Worm (Caenorhabditis elegans) whole organism, L1 larva: Measurements from ENCODE around the gene M05D6.9.

ENCODE experiments used
- Y116A8C.19 ChIP-seq: sonication (generic microtip); optimal IDR thresholded peaks from 2 replicates; lab custom pipeline; 2016; ENCODE audit warnings: missing compliant biosample characterization, missing genetic modification characterization, borderline replicate concordance
- aha-1 ChIP-seq: fragments of 150-350 bp; optimal IDR thresholded peaks from 2 replicates; lab custom pipeline; 2014; ENCODE audit warnings: missing biosample characterization, missing genetic modification characterization
- ama-1 ChIP-seq: fragments of 150-350 bp; optimal IDR thresholded peaks from 2 replicates; lab custom pipeline; 2014
- ceh-63 ChIP-seq: fragments of 200-800 bp; sonication (Bioruptor generic); optimal IDR thresholded peaks from 2 replicates; lab custom pipeline; 2018; ENCODE audit warnings: mild to moderate bottlenecking, missing genetic modification characterization, missing compliant biosample characterization
- ceh-82 ChIP-seq, 3 experiments: fragments of 150-350 bp in 1 of 3; sonication (generic microtip) in 2 of 3; optimal IDR thresholded peaks; 2 replicates each; lab custom pipeline; 2014 to 2017; ENCODE audit warnings: missing biosample characterization in 3 of 3, missing genetic modification characterization in 3 of 3
- ceh-90 ChIP-seq: sonication (generic microtip); optimal IDR thresholded peaks from 2 replicates; lab custom pipeline; 2016; ENCODE audit warnings: missing genetic modification characterization, missing compliant biosample characterization
- dpl-1 ChIP-seq, 3 experiments: fragments of 150-350 bp in 2 of 3; sonication (generic microtip) in 1 of 3; optimal IDR thresholded peaks; 2 replicates each; lab custom pipeline; 2014 to 2017; ENCODE audit warnings: missing biosample characterization in 3 of 3, missing genetic modification characterization in 3 of 3, missing genetic modification reagents in 3 of 3
- efl-1 ChIP-seq, 4 experiments: fragments of 150-350 bp; optimal IDR thresholded peaks in 3 of 4; peaks in 1 of 4; 1 replicate in 1 of 4; 2 replicates in 3 of 4; lab custom pipeline; 2014; ENCODE audit warnings: missing biosample characterization in 2 of 4, missing genetic modification characterization in 2 of 4, missing genetic modification reagents in 2 of 4
- egl-13 ChIP-seq: sonication (generic microtip); optimal IDR thresholded peaks from 2 replicates; lab custom pipeline; 2016; ENCODE audit warnings: missing genotype, missing genetic modification reagents, missing genetic modification characterization, missing compliant biosample characterization
- egl-27 ChIP-seq, 2 experiments: fragments of 150-350 bp in 1 of 2; sonication (generic microtip); optimal IDR thresholded peaks; 3 replicates each; lab custom pipeline; 2017 to 2018; ENCODE audit warnings: missing biosample characterization in 2 of 2, missing genetic modification characterization in 2 of 2, missing genetic modification reagents in 2 of 2
- elt-3 ChIP-seq, 6 experiments: fragments of 150-350 bp in 1 of 6; sonication (generic microtip); optimal IDR thresholded peaks; 2 replicates each; lab custom pipeline; 2017 to 2018; ENCODE audit warnings: missing biosample characterization in 6 of 6, missing genetic modification characterization in 6 of 6, inconsistent platforms in 1 of 6
- ets-5 ChIP-seq: fragments of 200-800 bp; sonication (Bioruptor generic); IDR thresholded peaks from 2 replicates; pipeline ENCODE4 v1.3.6; 2022; ENCODE audit warnings: missing genetic modification characterization, missing compliant biosample characterization
- fkh-10 ChIP-seq: sonication (generic microtip); optimal IDR thresholded peaks from 2 replicates; lab custom pipeline; 2017; ENCODE audit warnings: missing biosample characterization, missing genetic modification reagents, missing genetic modification characterization
- grh-1 ChIP-seq: fragments of 200-800 bp; sonication (Bioruptor generic); IDR thresholded peaks from 2 replicates; pipeline ENCODE4 v1.3.6; 2022; ENCODE audit warnings: missing genetic modification reagents, missing genetic modification characterization, missing compliant biosample characterization
- hpl-2 ChIP-seq: fragments of 150-350 bp; optimal IDR thresholded peaks from 2 replicates; lab custom pipeline; 2014; ENCODE audit warnings: missing biosample characterization, missing genetic modification reagents, missing genetic modification characterization
- irx-1 ChIP-seq: sonication (generic microtip); optimal IDR thresholded peaks from 2 replicates; lab custom pipeline; 2016; ENCODE audit warnings: missing genetic modification characterization, missing compliant biosample characterization
- lin-13 ChIP-seq: fragments of 150-350 bp; optimal IDR thresholded peaks from 2 replicates; lab custom pipeline; 2014; ENCODE audit warnings: missing biosample characterization, missing genetic modification reagents, missing genetic modification characterization
- lin-15B ChIP-seq: fragments of 150-350 bp; sonication (generic microtip); optimal IDR thresholded peaks from 3 replicates; lab custom pipeline; 2014; ENCODE audit warnings: missing biosample characterization, missing genetic modification characterization
- lsy-2 ChIP-seq, 2 experiments: fragments of 150-350 bp; optimal IDR thresholded peaks; 2 replicates each; lab custom pipeline; 2014; ENCODE audit warnings: missing biosample characterization in 2 of 2, missing genetic modification characterization in 2 of 2
- mab-9 ChIP-seq: fragments of 200-800 bp; sonication (Bioruptor generic); IDR thresholded peaks from 2 replicates; pipeline ENCODE4 v1.3.6; 2022; ENCODE audit warnings: missing genetic modification reagents, missing genetic modification characterization, missing compliant biosample characterization
- mdl-1 ChIP-seq, 2 experiments: fragments of 150-350 bp; optimal IDR thresholded peaks; 2 replicates each; lab custom pipeline; 2014 to 2017; ENCODE audit warnings: missing biosample characterization in 2 of 2, missing genetic modification characterization in 2 of 2, inconsistent platforms in 1 of 2
- mef-2 ChIP-seq: fragments of 150-350 bp; optimal IDR thresholded peaks from 2 replicates; lab custom pipeline; 2014; ENCODE audit warnings: missing biosample characterization, missing genetic modification characterization
- mep-1 ChIP-seq: fragments of 150-350 bp; optimal IDR thresholded peaks from 2 replicates; lab custom pipeline; 2014; ENCODE audit warnings: missing biosample characterization, missing genetic modification characterization
- pax-3 ChIP-seq: fragments of 200-800 bp; sonication (Bioruptor generic); optimal IDR thresholded peaks from 2 replicates; lab custom pipeline; 2018; ENCODE audit warnings: mild to moderate bottlenecking, missing genetic modification characterization, moderate library complexity, missing compliant biosample characterization
- skn-1 ChIP-seq: fragments of 150-350 bp; optimal IDR thresholded peaks from 2 replicates; lab custom pipeline; 2014; ENCODE audit warnings: missing biosample characterization, missing genetic modification characterization
- snu-23 ChIP-seq: sonication (generic microtip); optimal IDR thresholded peaks from 2 replicates; lab custom pipeline; 2016; ENCODE audit warnings: missing genetic modification characterization, missing compliant biosample characterization
- sox-4 ChIP-seq: sonication (generic microtip); optimal IDR thresholded peaks from 2 replicates; lab custom pipeline; 2016; ENCODE audit warnings: missing genetic modification characterization, missing compliant biosample characterization
- swsn-7 ChIP-seq: sonication (generic microtip); optimal IDR thresholded peaks from 2 replicates; lab custom pipeline; 2016; ENCODE audit warnings: missing genetic modification characterization, missing compliant biosample characterization
- tbx-2 ChIP-seq: sonication (generic microtip); optimal IDR thresholded peaks from 2 replicates; lab custom pipeline; 2016; ENCODE audit warnings: missing genetic modification characterization, missing compliant biosample characterization
- unc-62 ChIP-seq: fragments of 150-350 bp; optimal IDR thresholded peaks from 2 replicates; lab custom pipeline; 2014; ENCODE audit warnings: missing biosample characterization, missing genetic modification reagents, missing genetic modification characterization
- unc-98 ChIP-seq: fragments of 200-800 bp; sonication (Bioruptor generic); IDR thresholded peaks from 2 replicates; pipeline ENCODE4 v1.3.6; 2022; ENCODE audit warnings: missing genetic modification characterization, missing compliant biosample characterization
- zip-4 ChIP-seq: fragments of 200-800 bp; sonication (Bioruptor generic); optimal IDR thresholded peaks from 2 replicates; lab custom pipeline; 2018; ENCODE audit warnings: mild to moderate bottlenecking, missing genetic modification characterization, moderate library complexity, missing compliant biosample characterization
- ztf-11 ChIP-seq, 2 experiments: sonication (generic microtip); optimal IDR thresholded peaks; 2 replicates each; lab custom pipeline; 2016 to 2017; ENCODE audit warnings: missing genetic modification characterization in 2 of 2, missing biosample characterization in 1 of 2, missing compliant biosample characterization in 1 of 2
- ztf-4 ChIP-seq: fragments of 150-350 bp; optimal IDR thresholded peaks from 2 replicates; lab custom pipeline; 2014; ENCODE audit warnings: missing biosample characterization, missing genetic modification characterization

The M05D6.9 gene

ce11 chrII:8464448-8464898 is 29.6 kb upstream of the M05D6.9 start, which contains the start of gene fars-3 (continued):
- TF ChIP-seq tbx-2 (no peak), swsn-7 (tag; lab: Kevin White, UChicago) (peak; percentile 8), mdl-1 (tag; optimal IDR thresholded peaks at IDR 0.05; lab: Kevin White, UChicago) (no peak), lin-15B (tag; lab: Kevin White, UChicago) (no peak), skn-1 (tag; lab: Kevin White, UChicago) (peak; percentile 25), dpl-1 (GFP tag; optimal IDR thresholded peaks at IDR 0.05; lab: Kevin White, UChicago) (peak in 1 of 3 experiments; percentile 52), snu-23 (peak; percentile 31), ama-1 (lab: Kevin White, UChicago) (peak; percentile 17)

ce11 chrII:8466874-8467273 is 27.2 kb upstream of the M05D6.9 start, which contains the start of gene F22B5.10:
Gene F22B5.10, plus strand, starts transcription at chrII:8467174.
- TF ChIP-seq pax-3 (no peak), lsy-2 (tag; optimal IDR thresholded peaks at IDR 0.05; lab: Kevin White, UChicago) (no peak)

ce11 chrII:8467809-8468208 is 26.3 kb upstream of the M05D6.9 start, which contains the start of gene M05D6.2:
Gene M05D6.2, plus strand, starts transcription at chrII:8468109.
- TF ChIP-seq efl-1 (optimal IDR thresholded peaks at IDR 0.05; lab: Kevin White, UChicago) (no peak), efl-1 (GFP tag; optimal IDR thresholded peaks at IDR 0.05 in 1 of 2; lab: Kevin White, UChicago) (peak in 1 of 2 experiments; percentile 17), ceh-90 (no peak)

- no peak for TF ChIP-seq zip-4 (GFP tag; lab: Kevin White, UChicago)
- no peak for TF ChIP-seq mab-9
- TF ChIP-seq lin-15B (tag; lab: Kevin White, UChicago): no peak
- TF ChIP-seq Y116A8C.19 (tag; lab: Kevin White, UChicago): no peak
- TF ChIP-seq egl-13 (tag; lab: Kevin White, UChicago): no peak
- no peak for TF ChIP-seq elt-3 (tag; optimal IDR thresholded peaks at IDR 0.05; lab: Kevin White, UChicago)
- TF ChIP-seq irx-1 (tag; lab: Kevin White, UChicago): no peak
- TF ChIP-seq sox-4 (tag; lab: Kevin White, UChicago): no peak
- TF ChIP-seq egl-27 (tag; optimal IDR thresholded peaks at IDR 0.05; lab: Kevin White, UChicago): no peak
- TF ChIP-seq snu-23: no peak
- no peak for TF ChIP-seq aha-1 (tag; lab: Kevin White, UChicago)
- TF ChIP-seq efl-1 (optimal IDR thresholded peaks at IDR 0.05; lab: Kevin White, UChicago): no peak
- no peak for TF ChIP-seq efl-1 (GFP tag; optimal IDR thresholded peaks at IDR 0.05 in 1 of 2; lab: Kevin White, UChicago)
- no peak for TF ChIP-seq hpl-2
- no peak for TF ChIP-seq unc-98
- no peak for TF ChIP-seq ceh-82 (tag; optimal IDR thresholded peaks at IDR 0.05; lab: Kevin White, UChicago)
- TF ChIP-seq ets-5 (GFP tag; lab: Robert Waterston, UW): no peak
- TF ChIP-seq lin-13 (GFP tag; lab: Kevin White, UChicago): no peak
- TF ChIP-seq unc-62 (GFP tag; lab: Kevin White, UChicago): no peak
- no peak for TF ChIP-seq fkh-10 (GFP tag; lab: Kevin White, UChicago)
- TF ChIP-seq grh-1 (GFP tag; lab: Robert Waterston, UW): no peak
Measured at ce11 chrII:8471139-8471538, 22.9 kb upstream of the M05D6.9 start, which contains the start of gene M05D6.8. Gene M05D6.8, minus strand, starts transcription at chrII:8471239.

- TF ChIP-seq mef-2 (no peak), ztf-11 (tag; optimal IDR thresholded peaks at IDR 0.05; lab: Kevin White, UChicago) (no peak), ztf-4 (no peak), mep-1 (tag; lab: Kevin White, UChicago) (no peak), egl-13 (tag; lab: Kevin White, UChicago) (no peak), ceh-63 (no peak)
Measured at ce11 chrII:8472916-8473315, 21.2 kb upstream of the M05D6.9 start.
